Fruit fly (Drosophila melanogaster): ENCODE results near the gene Xe7.

Xe7 gene

dm6 chr3R:5632182-5632581 is 37.0 kb downstream of the Xe7 start, which contains the start of gene CG31549:
Gene CG31549, plus strand, starts transcription at chr3R:5632192.
- no peak for TF ChIP-seq Hr96 (GFP tag; optimal IDR thresholded peaks at IDR 0.05)
- TF ChIP-seq Mnt (GFP tag; optimal IDR thresholded peaks at IDR 0.05): no peak
- TF ChIP-seq cic (GFP tag; optimal IDR thresholded peaks at IDR 0.05): peak; percentile 43
- no peak for TF ChIP-seq ovo (GFP tag; optimal IDR thresholded peaks at IDR 0.05)
- no peak for TF ChIP-seq CG7045 (GFP tag; optimal IDR thresholded peaks at IDR 0.05)
- no peak for TF ChIP-seq tj (GFP tag; optimal IDR thresholded peaks at IDR 0.05)
- peak; percentile 17 for TF ChIP-seq bab1 (GFP tag; optimal IDR thresholded peaks at IDR 0.05)

- TF ChIP-seq CG33017 (tag; optimal IDR thresholded peaks at IDR 0.05): no peak
- no peak for TF ChIP-seq CG5204 (GFP tag; optimal IDR thresholded peaks at IDR 0.05)
- TF ChIP-seq cic (GFP tag; optimal IDR thresholded peaks at IDR 0.05): no peak
- no peak for TF ChIP-seq Mnt (GFP tag; optimal IDR thresholded peaks at IDR 0.05)
- no peak for TF ChIP-seq CG1620 (GFP tag; optimal IDR thresholded peaks at IDR 0.05)
- no peak for TF ChIP-seq CG7101 (tag; optimal IDR thresholded peaks at IDR 0.05)
- no peak for TF ChIP-seq Hr96 (GFP tag; optimal IDR thresholded peaks at IDR 0.05)
- no peak for TF ChIP-seq tj (GFP tag; optimal IDR thresholded peaks at IDR 0.05)
- no peak for TF ChIP-seq pad (GFP tag; optimal IDR thresholded peaks at IDR 0.05)
- TF ChIP-seq cnc (optimal IDR thresholded peaks at IDR 0.05): no peak
- no peak for TF ChIP-seq CG12768 (GFP tag; optimal IDR thresholded peaks at IDR 0.05)
- TF ChIP-seq toe (GFP tag; optimal IDR thresholded peaks at IDR 0.05): no peak
- no peak for TF ChIP-seq kay (GFP tag; ENCODE audit: borderline replicate concordance)
- no peak for TF ChIP-seq bab1 (GFP tag; optimal IDR thresholded peaks at IDR 0.05)
Observed at dm6 chr3R:5627552-5627951, 41.6 kb downstream of the Xe7 start, which contains the start of gene CG31551. Gene CG31551, plus strand, starts transcription at chr3R:5627852.

dm6 chr3R:5624115-5624878 is 44.8 kb downstream of the Xe7 start, which contains the start of the genes Dph4, Spec2 and RpL13A:
Gene Dph4, minus strand, starts transcription at chr3R:5624125.
Gene Spec2, minus strand, starts transcription at chr3R:5624125.
Gene RpL13A, plus strand, starts transcription at chr3R:5624474.
- TF ChIP-seq kay (GFP tag; ENCODE audit: borderline replicate concordance) (no peak), CG33017 (tag; optimal IDR thresholded peaks at IDR 0.05) (peak; percentile 90), cnc (optimal IDR thresholded peaks at IDR 0.05) (no peak), CG7045 (GFP tag; optimal IDR thresholded peaks at IDR 0.05) (peak; percentile 94), ovo (GFP tag; optimal IDR thresholded peaks at IDR 0.05) (peak; percentile 94), Clk (GFP tag; optimal IDR thresholded peaks at IDR 0.05) (peak; percentile 85), toe (GFP tag; optimal IDR thresholded peaks at IDR 0.05) (no peak), Hr96 (GFP tag; optimal IDR thresholded peaks at IDR 0.05) (no peak), Crg-1 (GFP tag; optimal IDR thresholded peaks at IDR 0.05) (peak; percentile 98), bab1 (GFP tag; optimal IDR thresholded peaks at IDR 0.05) (peak; percentile 92), cic (GFP tag; optimal IDR thresholded peaks at IDR 0.05) (peak; percentile 72), CG1620 (GFP tag; optimal IDR thresholded peaks at IDR 0.05) (peak; percentile 97), pad (GFP tag; optimal IDR thresholded peaks at IDR 0.05) (peak; percentile 85), CG7101 (tag; optimal IDR thresholded peaks at IDR 0.05) (peak; percentile 96), CG12768 (GFP tag; optimal IDR thresholded peaks at IDR 0.05) (peak; percentile 95), CG11617 (GFP tag; optimal IDR thresholded peaks at IDR 0.05) (peak; percentile 98), CG14711 (tag; optimal IDR thresholded peaks at IDR 0.05) (peak; percentile 73), tj (GFP tag; optimal IDR thresholded peaks at IDR 0.05) (peak; percentile 88), CG5204 (GFP tag; optimal IDR thresholded peaks at IDR 0.05) (no peak), Mnt (GFP tag; optimal IDR thresholded peaks at IDR 0.05) (peak; percentile 95)

dm6 chr3R:5622985-5623630 is 46.0 kb downstream of the Xe7 start:
- peak; percentile 96 for TF ChIP-seq cic (GFP tag; optimal IDR thresholded peaks at IDR 0.05)
- TF ChIP-seq toe (GFP tag; optimal IDR thresholded peaks at IDR 0.05): peak; percentile 93
- peak; percentile 95 for TF ChIP-seq CG1620 (GFP tag; optimal IDR thresholded peaks at IDR 0.05)
- peak; percentile 83 for TF ChIP-seq CG5204 (GFP tag; optimal IDR thresholded peaks at IDR 0.05)
- peak; percentile 79 for TF ChIP-seq CG14711 (tag; optimal IDR thresholded peaks at IDR 0.05)
- peak; percentile 91 for TF ChIP-seq CG7045 (GFP tag; optimal IDR thresholded peaks at IDR 0.05)
- peak; percentile 99 for TF ChIP-seq ovo (GFP tag; optimal IDR thresholded peaks at IDR 0.05)
- TF ChIP-seq cnc (optimal IDR thresholded peaks at IDR 0.05): no peak
- peak; percentile 81 for TF ChIP-seq CG33017 (tag; optimal IDR thresholded peaks at IDR 0.05)
- peak; percentile 87 for TF ChIP-seq Hr96 (GFP tag; optimal IDR thresholded peaks at IDR 0.05)
- peak; percentile 41 for TF ChIP-seq tj (GFP tag; optimal IDR thresholded peaks at IDR 0.05)
- TF ChIP-seq pad (GFP tag; optimal IDR thresholded peaks at IDR 0.05): peak; percentile 96
- peak; percentile 87 for TF ChIP-seq CG11617 (GFP tag; optimal IDR thresholded peaks at IDR 0.05)
- peak; percentile 93 for TF ChIP-seq Mnt (GFP tag; optimal IDR thresholded peaks at IDR 0.05)
- TF ChIP-seq kay (GFP tag; ENCODE audit: borderline replicate concordance): no peak
- peak; percentile 91 for TF ChIP-seq CG7101 (tag; optimal IDR thresholded peaks at IDR 0.05)
- TF ChIP-seq CG12768 (GFP tag; optimal IDR thresholded peaks at IDR 0.05): peak; percentile 96
- peak; percentile 68 for TF ChIP-seq bab1 (GFP tag; optimal IDR thresholded peaks at IDR 0.05)
- peak; percentile 98 for TF ChIP-seq Crg-1 (GFP tag; optimal IDR thresholded peaks at IDR 0.05)
- peak; percentile 85 for TF ChIP-seq Clk (GFP tag; optimal IDR thresholded peaks at IDR 0.05)

- TF ChIP-seq CG33017 (tag; optimal IDR thresholded peaks at IDR 0.05): no peak
- TF ChIP-seq CG7101 (tag; optimal IDR thresholded peaks at IDR 0.05): no peak
- TF ChIP-seq kay (GFP tag; ENCODE audit: borderline replicate concordance): no peak
- no peak for TF ChIP-seq CG14711 (tag; optimal IDR thresholded peaks at IDR 0.05)
- TF ChIP-seq Crg-1 (GFP tag; optimal IDR thresholded peaks at IDR 0.05): no peak
- no peak for TF ChIP-seq Hr96 (GFP tag; optimal IDR thresholded peaks at IDR 0.05)
- no peak for TF ChIP-seq CG1620 (GFP tag; optimal IDR thresholded peaks at IDR 0.05)
Observed at dm6 chr3R:5622406-5622752, 46.8 kb downstream of the Xe7 start.

Data from whole organism, adult.